Worm (Caenorhabditis elegans): ENCODE results near the gene Y119D3B.21.
"Not testable (repeated sequence)": the region's sequence is repeated elsewhere in the genome, so short reads cannot be mapped to it uniquely, and the experiment has no call there.

The Y119D3B.21 gene

DNA sequence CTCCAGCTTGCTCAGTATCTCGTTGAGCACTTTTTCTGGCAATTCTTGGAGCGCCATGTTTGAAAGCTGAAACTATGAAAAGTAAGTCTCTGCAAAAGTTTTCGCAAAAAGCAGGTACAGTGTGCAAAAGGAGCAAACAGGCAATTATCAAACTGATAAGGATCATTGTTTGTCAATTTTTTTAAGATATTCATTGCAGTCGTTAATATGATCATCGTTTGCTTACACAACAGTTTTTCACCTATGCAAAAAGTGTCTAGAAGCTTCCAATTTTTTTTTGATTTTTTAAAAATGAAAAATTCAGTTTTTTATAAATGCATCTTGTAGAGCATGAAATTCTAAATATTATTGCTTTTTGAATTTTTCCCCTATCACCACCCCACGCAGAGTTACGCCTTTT lies 43.6 kb downstream of the Y119D3B.21 start, which contains the start of gene fbxa-78:
Gene fbxa-78, minus strand, starts transcription at position 101 of the 400 bp plus-strand sequence.
- not testable (repeated sequence) for TF ChIP-seq duxl-1 (tag; optimal IDR thresholded peaks at IDR 0.05; ENCODE audit: poor library complexity); lsy-2 (tag; optimal IDR thresholded peaks at IDR 0.05); spr-3 (GFP tag; optimal IDR thresholded peaks at IDR 0.05)

DNA sequence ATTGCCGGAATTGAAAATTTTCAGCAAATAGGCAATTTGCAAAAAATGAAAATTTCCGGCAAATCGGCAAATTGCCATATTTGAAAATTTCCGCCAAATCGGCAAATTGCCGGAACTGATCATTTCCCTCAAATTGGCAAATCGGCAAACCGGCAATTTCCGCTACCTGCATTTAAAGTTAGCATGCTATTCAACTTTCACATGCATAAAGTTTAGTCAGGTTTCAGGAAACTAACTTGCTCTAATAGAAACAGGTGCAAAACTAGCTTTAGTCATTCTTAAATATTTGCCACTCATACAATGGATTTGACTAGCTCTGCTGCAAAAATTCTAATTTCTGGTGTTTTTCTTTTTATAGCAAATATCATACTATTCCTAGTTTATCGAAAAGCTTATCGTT lies 48.9 kb downstream of the Y119D3B.21 start, which contains the start of gene srz-9:
Gene srz-9, plus strand, starts transcription at position 301 of the 400 bp plus-strand sequence.
- not testable (repeated sequence) for TF ChIP-seq hif-1 (tag; optimal IDR thresholded peaks at IDR 0.05); pqm-1 (tag; optimal IDR thresholded peaks at IDR 0.05); mdt-29 (GFP tag; IDR thresholded peaks at IDR 0.05)

Measured in whole organism, L4 larva.